Worm (Caenorhabditis elegans) whole organism, mixed stage, embryonic: Measurements from ENCODE around the gene srh-37.

ENCODE experiments used
- M03D4.4 ChIP-seq: sonication (generic microtip); optimal IDR thresholded peaks from 2 replicates; lab custom pipeline; 2017; ENCODE audit warnings: mild to moderate bottlenecking, missing genetic modification characterization, missing compliant biosample characterization
- bed-3 ChIP-seq: fragments of 200-800 bp; sonication (Bioruptor generic); optimal IDR thresholded peaks from 3 replicates; lab custom pipeline; 2018; ENCODE audit warnings: mild to moderate bottlenecking, missing genetic modification characterization, moderate library complexity, missing compliant biosample characterization
- blmp-1 ChIP-seq: fragments of 150-350 bp; optimal IDR thresholded peaks from 2 replicates; lab custom pipeline; 2014; ENCODE audit warnings: missing biosample characterization, missing genetic modification characterization
- ceh-39 ChIP-seq: fragments of 150-350 bp; optimal IDR thresholded peaks from 2 replicates; lab custom pipeline; 2014; ENCODE audit warnings: missing biosample characterization, missing genetic modification characterization
- ceh-43 ChIP-seq: fragments of 200-800 bp; sonication (Bioruptor generic); optimal IDR thresholded peaks from 2 replicates; lab custom pipeline; 2018; ENCODE audit warnings: mild to moderate bottlenecking, missing genetic modification characterization, moderate library complexity, missing compliant biosample characterization
- ceh-83 ChIP-seq: fragments of 200-800 bp; sonication (Bioruptor generic); optimal IDR thresholded peaks from 2 replicates; lab custom pipeline; 2018; ENCODE audit warnings: mild to moderate bottlenecking, missing genetic modification characterization, missing compliant biosample characterization
- ces-1 ChIP-seq: fragments of 150-350 bp; optimal IDR thresholded peaks from 2 replicates; lab custom pipeline; 2014; ENCODE audit warnings: missing biosample characterization, missing genetic modification reagents, missing genetic modification characterization
- drap-1 ChIP-seq: fragments of 200-800 bp; sonication (Bioruptor generic); optimal IDR thresholded peaks from 3 replicates; lab custom pipeline; 2018; ENCODE audit warnings: mild to moderate bottlenecking, missing genetic modification characterization, missing compliant biosample characterization
- elt-1 ChIP-seq: sonication (generic microtip); optimal IDR thresholded peaks from 2 replicates; lab custom pipeline; 2017; ENCODE audit warnings: missing genetic modification characterization, mild to moderate bottlenecking, missing compliant biosample characterization, antibody characterized with exemption, moderate library complexity, borderline replicate concordance; ENCODE audit not compliant: insufficient read depth
- elt-3 ChIP-seq: fragments of 150-350 bp; optimal IDR thresholded peaks from 2 replicates; lab custom pipeline; 2014; ENCODE audit warnings: missing biosample characterization, missing genetic modification characterization
- flh-1 ChIP-seq: fragments of 200-800 bp; sonication (Bioruptor generic); optimal IDR thresholded peaks from 2 replicates; lab custom pipeline; 2018; ENCODE audit warnings: mild to moderate bottlenecking, missing genetic modification characterization, moderate library complexity, missing compliant biosample characterization
- ham-2 ChIP-seq: fragments of 200-800 bp; sonication (Bioruptor generic); optimal IDR thresholded peaks from 2 replicates; lab custom pipeline; 2018; ENCODE audit warnings: mild to moderate bottlenecking, missing genetic modification characterization, missing compliant biosample characterization
- lin-13 ChIP-seq: fragments of 150-350 bp; optimal IDR thresholded peaks from 2 replicates; lab custom pipeline; 2014; ENCODE audit warnings: missing biosample characterization, missing genetic modification characterization
- lin-32 ChIP-seq: fragments of 200-800 bp; sonication (Bioruptor generic); optimal IDR thresholded peaks from 2 replicates; lab custom pipeline; 2018; ENCODE audit warnings: mild to moderate bottlenecking, missing genetic modification characterization, missing compliant biosample characterization
- lsy-2 ChIP-seq: fragments of 150-350 bp; optimal IDR thresholded peaks from 2 replicates; lab custom pipeline; 2014; ENCODE audit warnings: missing biosample characterization, missing genetic modification characterization
- mep-1 ChIP-seq: fragments of 150-350 bp; optimal IDR thresholded peaks from 2 replicates; lab custom pipeline; 2017; ENCODE audit warnings: missing biosample characterization, missing genetic modification reagents, missing genetic modification characterization, inconsistent platforms
- mls-2 ChIP-seq: sonication (generic microtip); optimal IDR thresholded peaks from 2 replicates; lab custom pipeline; 2016; ENCODE audit warnings: mild to moderate bottlenecking, missing genetic modification characterization, moderate library complexity, missing compliant biosample characterization
- nhr-12 ChIP-seq: fragments of 150-350 bp; optimal IDR thresholded peaks from 2 replicates; lab custom pipeline; 2014; ENCODE audit warnings: missing biosample characterization, missing genetic modification characterization
- nhr-2 ChIP-seq: fragments of 150-350 bp; optimal IDR thresholded peaks from 2 replicates; lab custom pipeline; 2014; ENCODE audit warnings: missing biosample characterization, missing genetic modification characterization
- nhr-237 ChIP-seq: fragments of 150-350 bp; optimal IDR thresholded peaks from 2 replicates; lab custom pipeline; 2014; ENCODE audit warnings: missing biosample characterization, missing genetic modification characterization
- nhr-28 ChIP-seq: fragments of 150-350 bp; optimal IDR thresholded peaks from 2 replicates; lab custom pipeline; 2014; ENCODE audit warnings: missing biosample characterization, missing genetic modification characterization
- nhr-76 ChIP-seq: sonication (generic microtip); optimal IDR thresholded peaks from 2 replicates; lab custom pipeline; 2017; ENCODE audit warnings: missing biosample characterization, missing genetic modification characterization
- pha-4 ChIP-seq: fragments of 150-350 bp; optimal IDR thresholded peaks from 2 replicates; lab custom pipeline; 2018; ENCODE audit warnings: missing biosample characterization, missing genetic modification reagents, missing genetic modification characterization
- snpc-4 ChIP-seq: fragments of 150-350 bp; optimal IDR thresholded peaks from 2 replicates; lab custom pipeline; 2014; ENCODE audit warnings: missing biosample characterization, missing genetic modification characterization
- sptf-1 ChIP-seq: sonication (generic microtip); optimal IDR thresholded peaks from 2 replicates; lab custom pipeline; 2017; ENCODE audit warnings: mild to moderate bottlenecking, missing genetic modification characterization, moderate library complexity, missing compliant biosample characterization
- tbx-8 ChIP-seq: fragments of 200-800 bp; sonication (Bioruptor generic); optimal IDR thresholded peaks from 2 replicates; lab custom pipeline; 2018; ENCODE audit warnings: mild to moderate bottlenecking, missing genetic modification characterization, moderate library complexity, missing compliant biosample characterization
- unc-120 ChIP-seq: sonication (generic microtip); optimal IDR thresholded peaks from 2 replicates; lab custom pipeline; 2017; ENCODE audit warnings: missing genetic modification characterization, missing compliant biosample characterization; ENCODE audit not compliant: poor library complexity, severe bottlenecking
- unc-39 ChIP-seq: fragments of 150-350 bp; optimal IDR thresholded peaks from 2 replicates; lab custom pipeline; 2014; ENCODE audit warnings: missing biosample characterization, missing genetic modification characterization
- unc-62 ChIP-seq: fragments of 150-350 bp; optimal IDR thresholded peaks from 2 replicates; lab custom pipeline; 2014; ENCODE audit warnings: missing biosample characterization, missing genetic modification reagents, missing genetic modification characterization
- zip-8 ChIP-seq: fragments of 150-350 bp; optimal IDR thresholded peaks from 2 replicates; lab custom pipeline; 2014; ENCODE audit warnings: missing biosample characterization, missing genetic modification characterization

srh-37 gene

DNA sequence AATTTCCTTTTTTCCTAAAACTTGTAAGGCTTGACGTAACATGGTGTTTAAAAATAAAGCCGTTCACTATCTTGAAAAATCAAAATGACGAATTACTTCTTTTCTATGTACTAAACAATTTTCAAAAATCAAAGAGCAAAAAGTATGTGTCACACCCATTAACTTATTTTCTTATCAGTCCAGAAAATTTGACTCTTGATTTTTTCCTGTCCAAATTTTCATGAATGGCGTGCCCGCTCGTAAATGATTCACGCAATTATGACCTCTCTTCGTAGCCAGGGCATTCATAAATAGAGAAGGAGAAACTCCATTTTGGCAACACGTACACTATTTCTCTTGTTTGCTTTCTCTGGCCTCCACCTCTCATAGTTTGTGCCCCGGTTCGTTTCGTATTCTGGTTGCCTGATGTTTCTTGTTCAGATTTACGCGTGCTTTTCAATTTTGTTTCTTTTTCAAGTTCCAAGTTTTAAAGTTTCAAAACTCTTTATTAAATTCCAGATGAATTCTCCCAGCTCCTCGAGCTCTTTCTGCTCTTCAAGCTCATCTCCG, 34.6 kb downstream of the srh-37 start, which contains the start of gene nhr-55:
Gene nhr-55, plus strand, starts transcription at position 499 of the 549 bp plus-strand sequence.
- TF ChIP-seq lin-13 (tag; lab: Kevin White, UChicago) (no peak), elt-1 (tag; lab: Kevin White, UChicago) (no peak), mep-1 (tag; lab: Kevin White, UChicago) (no peak), elt-3 (tag; lab: Kevin White, UChicago) (no peak), flh-1 (GFP tag; lab: Kevin White, UChicago) (no peak), lin-32 (GFP tag; lab: Kevin White, UChicago) (no peak), ceh-83 (no peak), zip-8 (tag; lab: Kevin White, UChicago) (no peak), lsy-2 (no peak), ceh-43 (GFP tag; lab: Kevin White, UChicago) (no peak), ces-1 (GFP tag; lab: Kevin White, UChicago) (no peak), blmp-1 (tag; lab: Kevin White, UChicago) (no peak), pha-4 (no peak), ham-2 (GFP tag; lab: Kevin White, UChicago) (no peak), snpc-4 (no peak), nhr-237 (tag; lab: Kevin White, UChicago) (no peak), ceh-39 (tag; lab: Kevin White, UChicago) (no peak), nhr-12 (no peak), tbx-8 (GFP tag; lab: Kevin White, UChicago) (no peak)

DNA sequence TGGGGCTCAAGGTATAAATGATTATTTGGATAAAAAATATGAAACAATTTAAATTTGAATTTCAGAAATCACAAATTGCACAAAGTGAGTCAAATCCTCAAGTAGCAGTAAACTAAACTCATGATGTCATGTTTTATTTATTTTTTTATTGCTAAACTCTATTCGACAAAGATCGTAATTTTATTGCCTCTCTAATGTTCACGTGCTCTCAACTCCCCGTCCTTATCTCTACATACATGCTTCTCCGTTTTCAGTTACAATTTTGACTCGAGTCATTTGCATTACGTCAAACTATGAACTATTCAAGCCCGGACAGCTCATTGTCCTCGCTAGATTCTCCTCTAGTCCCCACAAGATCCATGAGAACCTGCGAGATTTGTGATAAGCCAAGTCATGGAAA, 37.8 kb downstream of the srh-37 start, which contains the start of gene nhr-99:
Gene nhr-99, plus strand, starts transcription at position 263 of the 400 bp plus-strand sequence.
- TF ChIP-seq ces-1 (GFP tag; lab: Kevin White, UChicago) = no peak
- TF ChIP-seq pha-4 = no peak
- TF ChIP-seq drap-1 (GFP tag; lab: Kevin White, UChicago) = no peak
- TF ChIP-seq nhr-2 = no peak
- no peak for TF ChIP-seq nhr-237 (tag; lab: Kevin White, UChicago)
- no peak for TF ChIP-seq sptf-1 (tag; lab: Kevin White, UChicago)
- no peak for TF ChIP-seq bed-3 (GFP tag; lab: Kevin White, UChicago)
- no peak for TF ChIP-seq nhr-28 (tag; lab: Kevin White, UChicago)
- no peak for TF ChIP-seq ceh-39 (tag; lab: Kevin White, UChicago)
- no peak for TF ChIP-seq unc-39 (tag; lab: Kevin White, UChicago)
- TF ChIP-seq zip-8 (tag; lab: Kevin White, UChicago) = no peak
- TF ChIP-seq blmp-1 (tag; lab: Kevin White, UChicago) = no peak

DNA sequence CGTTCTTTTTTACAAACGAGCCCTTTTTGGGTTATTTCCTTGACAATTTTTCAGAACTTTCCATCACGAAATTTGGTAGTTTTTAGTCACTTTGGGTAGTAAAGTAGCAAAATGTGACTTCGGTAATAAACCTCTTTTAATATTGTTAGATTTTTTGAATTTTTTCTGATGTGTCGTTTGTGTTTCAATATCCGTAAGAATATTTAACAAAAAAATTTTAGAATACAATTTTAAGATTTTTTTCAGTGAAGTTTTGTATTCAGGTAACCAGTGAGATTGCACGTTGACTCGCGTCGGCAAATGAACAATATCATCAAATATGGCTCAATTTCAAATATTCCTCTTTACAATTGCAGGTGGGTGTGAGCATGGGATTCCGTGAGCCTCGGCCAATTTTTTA, 39.7 kb downstream of the srh-37 start, which contains the start of gene srt-31:
Gene srt-31, plus strand, starts transcription at position 301 of the 400 bp plus-strand sequence.
- no peak for TF ChIP-seq sptf-1 (tag; lab: Kevin White, UChicago)
- no peak for TF ChIP-seq M03D4.4
- no peak for TF ChIP-seq ceh-43 (GFP tag; lab: Kevin White, UChicago)
- TF ChIP-seq unc-62 (GFP tag; lab: Kevin White, UChicago) = no peak
- no peak for TF ChIP-seq drap-1 (GFP tag; lab: Kevin White, UChicago)
- no peak for TF ChIP-seq ham-2 (GFP tag; lab: Kevin White, UChicago)
- no peak for TF ChIP-seq nhr-2
- no peak for TF ChIP-seq nhr-12
- TF ChIP-seq snpc-4 = no peak
- TF ChIP-seq unc-39 (tag; lab: Kevin White, UChicago) = no peak
- TF ChIP-seq lsy-2 = no peak
- TF ChIP-seq mls-2 (tag; lab: Kevin White, UChicago) = no peak
- TF ChIP-seq flh-1 (GFP tag; lab: Kevin White, UChicago) = no peak

DNA sequence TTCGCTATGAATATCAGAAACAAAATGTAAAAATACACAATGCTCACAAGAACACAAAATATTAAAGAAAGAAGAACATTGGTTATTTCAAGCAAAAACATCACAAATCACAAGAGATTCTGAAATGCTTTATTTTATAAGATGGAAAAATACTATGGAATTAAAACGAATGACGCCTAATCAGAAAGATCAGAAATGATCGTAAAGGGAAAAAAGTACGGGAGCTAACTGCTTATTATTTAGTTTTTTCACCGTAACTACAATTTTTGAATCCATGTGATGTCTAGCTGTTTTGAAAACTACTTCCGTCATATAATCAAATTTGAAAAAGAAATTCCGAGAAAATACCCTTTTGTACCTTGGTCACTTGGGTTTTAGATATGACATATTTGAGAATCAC, 43.9 kb downstream of the srh-37 start, which contains the start of gene srbc-57:
Gene srbc-57, minus strand, starts transcription at position 101 of the 400 bp plus-strand sequence.
- TF ChIP-seq unc-120 (tag; lab: Kevin White, UChicago) = no peak
- TF ChIP-seq pha-4 = no peak
- no peak for TF ChIP-seq lin-13 (tag; lab: Kevin White, UChicago)
- TF ChIP-seq bed-3 (GFP tag; lab: Kevin White, UChicago) = no peak
- TF ChIP-seq unc-39 (tag; lab: Kevin White, UChicago) = no peak
- TF ChIP-seq nhr-76 (tag; lab: Kevin White, UChicago) = no peak
- TF ChIP-seq ceh-83 = no peak
- TF ChIP-seq mep-1 (tag; lab: Kevin White, UChicago) = no peak
- no peak for TF ChIP-seq nhr-2
- TF ChIP-seq flh-1 (GFP tag; lab: Kevin White, UChicago) = no peak
- TF ChIP-seq nhr-237 (tag; lab: Kevin White, UChicago) = no peak
- TF ChIP-seq blmp-1 (tag; lab: Kevin White, UChicago) = no peak
- TF ChIP-seq elt-1 (tag; lab: Kevin White, UChicago) = no peak
